Fruit fly (Drosophila melanogaster) whole organism, embryonic: ENCODE measurements around the gene CG33773.

Experiments used
- Atf-2 ChIP-seq: fragments of 200-800 bp; sonication (Bioruptor generic); optimal IDR thresholded peaks from 2 replicates; lab custom pipeline; 2016; ENCODE audit warnings: missing biosample characterization, missing genetic modification characterization
- Bdp1 ChIP-seq: fragments of 200-800 bp; sonication (Bioruptor generic); optimal IDR thresholded peaks from 3 replicates; lab custom pipeline; 2016; ENCODE audit warnings: missing biosample characterization, missing genetic modification characterization
- CG11695 ChIP-seq: fragments of 200-800 bp; sonication (Bioruptor generic); IDR thresholded peaks from 3 replicates; pipeline ENCODE4 v1.3.6; 2022; ENCODE audit warnings: missing biosample characterization, missing genetic modification characterization
- CG11696 ChIP-seq: fragments of 200-800 bp; sonication (Bioruptor generic); IDR thresholded peaks from 2 replicates; pipeline ENCODE4 v1.3.6; 2022; ENCODE audit warnings: missing biosample characterization, missing genetic modification characterization
- CG12219 ChIP-seq: fragments of 200-800 bp; sonication (Bioruptor generic); optimal IDR thresholded peaks from 3 replicates; lab custom pipeline; 2018; ENCODE audit warnings: missing biosample characterization, mild to moderate bottlenecking, missing genetic modification characterization
- CG12236 ChIP-seq: fragments of 200-800 bp; sonication (Bioruptor generic); optimal IDR thresholded peaks from 2 replicates; lab custom pipeline; 2016; ENCODE audit warnings: missing biosample characterization, missing genetic modification characterization
- CG13775 ChIP-seq: fragments of 200-800 bp; sonication (Bioruptor generic); optimal IDR thresholded peaks from 3 replicates; lab custom pipeline; 2017; ENCODE audit warnings: missing biosample characterization, mild to moderate bottlenecking, missing genetic modification characterization
- CG15479 ChIP-seq: fragments of 200-800 bp; sonication (Bioruptor generic); optimal IDR thresholded peaks from 3 replicates; lab custom pipeline; 2019; ENCODE audit warnings: missing biosample characterization, mild to moderate bottlenecking, missing genetic modification characterization, moderate library complexity
- CG15696 ChIP-seq: fragments of 200-800 bp; sonication (Bioruptor generic); optimal IDR thresholded peaks from 2 replicates; lab custom pipeline; 2019; ENCODE audit warnings: missing biosample characterization, mild to moderate bottlenecking, missing genetic modification characterization, moderate library complexity
- CG17802 ChIP-seq: fragments of 200-800 bp; sonication (Bioruptor generic); optimal IDR thresholded peaks from 2 replicates; lab custom pipeline; 2018; ENCODE audit warnings: missing biosample characterization, mild to moderate bottlenecking, missing genetic modification characterization, moderate library complexity
- CG17912 ChIP-seq: fragments of 200-800 bp; sonication (Bioruptor generic); optimal IDR thresholded peaks from 2 replicates; lab custom pipeline; 2018; ENCODE audit warnings: missing biosample characterization, mild to moderate bottlenecking, missing genetic modification characterization
- CG31365 ChIP-seq: fragments of 200-800 bp; sonication (Bioruptor generic); optimal IDR thresholded peaks from 2 replicates; lab custom pipeline; 2018; ENCODE audit warnings: missing biosample characterization, mild to moderate bottlenecking, missing genetic modification characterization
- CG33213 ChIP-seq: fragments of 200-800 bp; sonication (Bioruptor generic); optimal IDR thresholded peaks from 3 replicates; lab custom pipeline; 2016; ENCODE audit warnings: missing biosample characterization, missing genetic modification characterization
- CG4424 ChIP-seq: fragments of 200-800 bp; sonication (Bioruptor generic); optimal IDR thresholded peaks from 3 replicates; lab custom pipeline; 2016; ENCODE audit warnings: missing biosample characterization, missing genetic modification characterization
- CG4730 ChIP-seq: fragments of 200-800 bp; sonication (Bioruptor generic); IDR thresholded peaks from 2 replicates; pipeline ENCODE4 v1.3.6; 2022; ENCODE audit warnings: missing biosample characterization, missing genetic modification characterization
- CG5953 ChIP-seq: fragments of 200-800 bp; sonication (Bioruptor generic); IDR thresholded peaks from 2 replicates; pipeline ENCODE4 v1.3.6; 2022; ENCODE audit warnings: missing biosample characterization, missing genetic modification characterization
- CG6791 ChIP-seq: fragments of 200-800 bp; sonication (Bioruptor generic); IDR thresholded peaks from 3 replicates; pipeline ENCODE4 v1.3.6; 2022; ENCODE audit warnings: missing biosample characterization, missing genetic modification characterization; ENCODE audit not compliant: partially characterized antibody
- CG7271 ChIP-seq: fragments of 200-800 bp; sonication (Bioruptor generic); optimal IDR thresholded peaks from 2 replicates; lab custom pipeline; 2018; ENCODE audit warnings: missing biosample characterization, mild to moderate bottlenecking, missing genetic modification characterization, moderate library complexity
- Chrac-16 ChIP-seq: fragments of 200-800 bp; sonication (Bioruptor generic); optimal IDR thresholded peaks from 3 replicates; lab custom pipeline; 2016; ENCODE audit warnings: missing biosample characterization, missing genetic modification characterization
- D19B ChIP-seq: fragments of 200-800 bp; sonication (Bioruptor generic); optimal IDR thresholded peaks from 2 replicates; lab custom pipeline; 2017; ENCODE audit warnings: missing biosample characterization, mild to moderate bottlenecking, missing genetic modification characterization
- Elba2 ChIP-seq: fragments of 200-800 bp; sonication (Bioruptor generic); optimal IDR thresholded peaks from 3 replicates; lab custom pipeline; 2016; ENCODE audit warnings: missing biosample characterization, missing genetic modification characterization
- Gug ChIP-seq: fragments of 200-800 bp; sonication (Bioruptor generic); IDR thresholded peaks from 4 replicates; pipeline ENCODE4 v1.3.6; 2022; ENCODE audit warnings: missing biosample characterization, missing genetic modification characterization
- HLH3B ChIP-seq: fragments of 200-800 bp; sonication (Bioruptor generic); IDR thresholded peaks from 2 replicates; pipeline ENCODE4 v1.3.6; 2022; ENCODE audit warnings: missing biosample characterization, missing genetic modification characterization
- Med ChIP-seq: fragments of 200-800 bp; sonication (Bioruptor generic); peaks from one replicate; lab custom pipeline; 2016; ENCODE audit warnings: missing biosample characterization, missing genetic modification characterization, mild to moderate bottlenecking, inconsistent platforms, moderate library complexity
- NC2α ChIP-seq: fragments of 200-800 bp; sonication (Bioruptor generic); optimal IDR thresholded peaks from 2 replicates; lab custom pipeline; 2016; ENCODE audit warnings: missing biosample characterization, missing genetic modification characterization
- NC2β ChIP-seq: fragments of 200-800 bp; sonication (Bioruptor generic); optimal IDR thresholded peaks from 2 replicates; lab custom pipeline; 2016; ENCODE audit warnings: missing biosample characterization, missing genetic modification characterization
- Nf-YC ChIP-seq: fragments of 200-800 bp; optimal IDR thresholded peaks from 3 replicates; lab custom pipeline; 2019; ENCODE audit warnings: missing biosample characterization, mild to moderate bottlenecking, missing genetic modification characterization, moderate library complexity
- Rx ChIP-seq: fragments of 200-800 bp; sonication (Bioruptor generic); IDR thresholded peaks from 2 replicates; pipeline ENCODE4 v1.3.6; 2022; ENCODE audit warnings: missing biosample characterization, missing genetic modification characterization
- Stat92E ChIP-seq, 3 experiments: fragments of >200 bp in 2 of 3; fragments of 200-800 bp in 1 of 3; sonication (Bioruptor generic) in 1 of 3; optimal IDR thresholded peaks; 2 replicates each; lab custom pipeline; 2017 to 2019; ENCODE audit warnings: missing biosample characterization in 3 of 3, missing genetic modification characterization in 3 of 3, mild to moderate bottlenecking in 1 of 3, moderate library complexity in 1 of 3
- al ChIP-seq: fragments of 200-800 bp; sonication (Bioruptor generic); IDR thresholded peaks from 2 replicates; pipeline ENCODE4 v1.3.6; 2022; ENCODE audit warnings: missing biosample characterization, missing genetic modification characterization
- amos ChIP-seq: fragments of 200-800 bp; sonication (Bioruptor generic); IDR thresholded peaks from 2 replicates; pipeline ENCODE4 v1.3.6; 2022; ENCODE audit warnings: missing biosample characterization, missing genetic modification characterization; ENCODE audit not compliant: partially characterized antibody
- ara ChIP-seq: fragments of 200-800 bp; sonication (Bioruptor generic); IDR thresholded peaks from 2 replicates; pipeline ENCODE4 v1.3.6; 2022; ENCODE audit warnings: missing biosample characterization, missing genetic modification characterization
- ato ChIP-seq: fragments of 200-800 bp; sonication (Bioruptor generic); IDR thresholded peaks from 2 replicates; pipeline ENCODE4 v1.3.6; 2022; ENCODE audit warnings: missing biosample characterization, missing genetic modification characterization; ENCODE audit not compliant: partially characterized antibody
- her ChIP-seq: fragments of 200-800 bp; sonication (Bioruptor generic); optimal IDR thresholded peaks from 2 replicates; lab custom pipeline; 2016; ENCODE audit warnings: missing biosample characterization, missing genetic modification characterization
- ind ChIP-seq: fragments of 200-800 bp; sonication (Bioruptor generic); optimal IDR thresholded peaks from 3 replicates; lab custom pipeline; 2016; ENCODE audit warnings: missing biosample characterization, missing genetic modification characterization
- luna ChIP-seq: fragments of 200-800 bp; sonication (Bioruptor generic); optimal IDR thresholded peaks from 2 replicates; lab custom pipeline; 2016; ENCODE audit warnings: missing biosample characterization, missing genetic modification characterization
- mirr ChIP-seq: fragments of 200-800 bp; sonication (Bioruptor generic); optimal IDR thresholded peaks from 3 replicates; lab custom pipeline; 2018; ENCODE audit warnings: missing biosample characterization, mild to moderate bottlenecking, missing genetic modification characterization
- nerfin-2 ChIP-seq: fragments of 200-800 bp; sonication (Bioruptor generic); IDR thresholded peaks from 2 replicates; pipeline ENCODE4 v1.3.6; 2022; ENCODE audit warnings: missing biosample characterization, missing genetic modification characterization; ENCODE audit not compliant: partially characterized antibody
- pho ChIP-seq: fragments of 200-800 bp; sonication (Bioruptor generic); optimal IDR thresholded peaks from 2 replicates; lab custom pipeline; 2016; ENCODE audit warnings: missing biosample characterization, missing genetic modification characterization
- prd ChIP-seq, 3 experiments: fragments of >200 bp in 2 of 3; fragments of 200-800 bp in 1 of 3; sonication (Bioruptor generic) in 1 of 3; optimal IDR thresholded peaks in 2 of 3; IDR thresholded peaks in 1 of 3; 2 replicates in 2 of 3; 3 replicates in 1 of 3; pipeline versions ENCODE4 v1.3.6 to Lab custom; 2017 to 2022; ENCODE audit warnings: missing biosample characterization in 1 of 3, missing genetic modification characterization in 1 of 3
- salm ChIP-seq: fragments of 200-800 bp; sonication (Bioruptor generic); optimal IDR thresholded peaks from 2 replicates; lab custom pipeline; 2018; ENCODE audit warnings: missing biosample characterization, mild to moderate bottlenecking, missing genetic modification characterization
- sens ChIP-seq: fragments of 200-800 bp; sonication (Bioruptor generic); peaks from one replicate; lab custom pipeline; 2016; ENCODE audit warnings: missing biosample characterization, missing genetic modification characterization
- sisA ChIP-seq: fragments of 200-800 bp; sonication (Bioruptor generic); IDR thresholded peaks from 2 replicates; pipeline ENCODE4 v1.3.6; 2022; ENCODE audit warnings: missing biosample characterization, missing genetic modification characterization
- sug ChIP-seq: fragments of 200-800 bp; optimal IDR thresholded peaks from 2 replicates; lab custom pipeline; 2019; ENCODE audit warnings: missing biosample characterization, mild to moderate bottlenecking, missing genetic modification characterization, moderate library complexity
- tin ChIP-seq: fragments of 200-800 bp; sonication (Bioruptor generic); optimal IDR thresholded peaks from 3 replicates; lab custom pipeline; 2016; ENCODE audit warnings: missing biosample characterization, missing genetic modification characterization
- vvl ChIP-seq: fragments of 200-800 bp; sonication (Bioruptor generic); IDR thresholded peaks from 2 replicates; pipeline ENCODE4 v1.3.6; 2022; ENCODE audit warnings: missing biosample characterization, missing genetic modification characterization
- wdn ChIP-seq: fragments of 200-800 bp; sonication (Bioruptor generic); IDR thresholded peaks from 2 replicates; pipeline ENCODE4 v1.3.6; 2022; ENCODE audit warnings: missing biosample characterization, missing genetic modification characterization
- zfh1 ChIP-seq: fragments of 200-800 bp; sonication (Bioruptor generic); IDR thresholded peaks from 3 replicates; pipeline ENCODE4 v1.3.6; 2022; ENCODE audit warnings: missing biosample characterization, missing genetic modification characterization

CG33773 gene

dm6 chr3R:31059807-31060707, 24.9 kb downstream of the CG33773 start (continued):
- TF ChIP-seq Elba2 (GFP tag; lab: Kevin White, UChicago) = peak; percentile 90
- TF ChIP-seq CG33213 (GFP tag; lab: Kevin White, UChicago) = no peak
- no peak for TF ChIP-seq CG6791 (GFP tag; lab: Robert Waterston, UW)
- TF ChIP-seq amos (GFP tag; lab: Robert Waterston, UW) = no peak
- TF ChIP-seq CG17912 (GFP tag; lab: Kevin White, UChicago) = no peak
- TF ChIP-seq CG12219 (GFP tag; lab: Kevin White, UChicago) = no peak
- TF ChIP-seq prd (optimal IDR thresholded peaks at IDR 0.05; lab: Kevin White, UChicago) = no peak
- peak; percentile 38; the same call in 1 of the 3 replicates for TF ChIP-seq prd (GFP tag; IDR thresholded peaks at IDR 0.05; lab: Robert Waterston, UW)
- no peak for TF ChIP-seq ato (GFP tag; lab: Robert Waterston, UW)
- TF ChIP-seq CG7271 (tag; lab: Kevin White, UChicago) = no peak
- peak; percentile 34; the same call in 1 of the 2 replicates for TF ChIP-seq CG11696
- peak; percentile 45 for TF ChIP-seq ind (GFP tag; lab: Kevin White, UChicago)
- no peak for TF ChIP-seq mirr (GFP tag; lab: Kevin White, UChicago)
- no peak for TF ChIP-seq salm
- no peak for TF ChIP-seq CG15479
- peak; percentile 17 for TF ChIP-seq CG4424 (GFP tag; lab: Kevin White, UChicago)
- peak; percentile 15 for TF ChIP-seq sug (tag; lab: Kevin White, UChicago)
- TF ChIP-seq CG5953 = 0 out of 2 replicates have a peak, but pooled peaks have one; percentile 32
- peak; percentile 20 for TF ChIP-seq CG17802 (tag; lab: Kevin White, UChicago)
- TF ChIP-seq nerfin-2 (GFP tag; lab: Robert Waterston, UW) = peak; percentile 32; the same call in 1 of the 2 replicates
- no peak for TF ChIP-seq CG31365 (tag; lab: Kevin White, UChicago)
- peak; percentile 11 for TF ChIP-seq Nf-YC (tag; lab: Kevin White, UChicago)
- peak; percentile 49; the same call in 1 of the 3 replicates for TF ChIP-seq zfh1 (GFP tag; lab: Robert Waterston, UW)
- peak; percentile 31 for TF ChIP-seq Bdp1
- peak; percentile 14 for TF ChIP-seq Atf-2 (GFP tag; lab: Kevin White, UChicago)
- peak; percentile 79 for TF ChIP-seq D19B (GFP tag; lab: Kevin White, UChicago)
- no peak for TF ChIP-seq wdn (GFP tag; lab: Robert Waterston, UW)
- TF ChIP-seq Stat92E (GFP tag; optimal IDR thresholded peaks at IDR 0.05; lab: Kevin White, UChicago) = no peak
- peak; percentile 13 for TF ChIP-seq NC2β (GFP tag; lab: Kevin White, UChicago)
- TF ChIP-seq her = peak; percentile 31
- peak; percentile 47 for TF ChIP-seq pho
- peak; percentile 33 for TF ChIP-seq CG13775
- peak; percentile 92 for TF ChIP-seq sens (GFP tag; lab: Kevin White, UChicago)
- TF ChIP-seq Rx (GFP tag; lab: Robert Waterston, UW) = peak; percentile 51
- TF ChIP-seq ara (GFP tag; lab: Robert Waterston, UW) = peak; percentile 67
- no peak; the same call in none of the 2 replicates for TF ChIP-seq vvl (GFP tag; lab: Robert Waterston, UW)
- peak; percentile 43; the same call in 1 of the 4 replicates for TF ChIP-seq Gug
- peak; percentile 46; the same call in 1 of the 3 replicates for TF ChIP-seq CG11695 (GFP tag; lab: Robert Waterston, UW)
- no peak for TF ChIP-seq al (GFP tag; lab: Robert Waterston, UW)
- TF ChIP-seq Chrac-16 = peak; percentile 49
- TF ChIP-seq CG15696 = no peak
- peak; percentile 26 for TF ChIP-seq tin (GFP tag; lab: Kevin White, UChicago)
- peak; percentile 53 for TF ChIP-seq sisA
- peak; percentile 2 for TF ChIP-seq CG12236
- peak; percentile 50; the same call in 1 of the 2 replicates for TF ChIP-seq HLH3B (GFP tag; lab: Robert Waterston, UW)
- TF ChIP-seq CG4730 (GFP tag; lab: Robert Waterston, UW) = peak; percentile 26; the same call in 1 of the 2 replicates
- no peak for TF ChIP-seq luna
- peak; percentile 87 for TF ChIP-seq Med (GFP tag; lab: Kevin White, UChicago)
- TF ChIP-seq NC2α (GFP tag; lab: Kevin White, UChicago) = peak; percentile 16
